Worm (Caenorhabditis elegans) whole organism, L3 larva: ENCODE results near the gene E02H1.5.

Experiments
- ama-1 ChIP-seq: fragments of 150-350 bp; optimal IDR thresholded peaks from 2 replicates; lab custom pipeline; 2018
- daf-12 ChIP-seq: fragments of 150-350 bp; optimal IDR thresholded peaks from 2 replicates; lab custom pipeline; 2014; ENCODE audit warnings: missing biosample characterization, missing genetic modification reagents, missing genetic modification characterization
- fkh-10 ChIP-seq: sonication (generic microtip); optimal IDR thresholded peaks from 2 replicates; lab custom pipeline; 2017; ENCODE audit warnings: missing biosample characterization, missing genetic modification reagents, missing genetic modification characterization
- fos-1 ChIP-seq: fragments of 150-350 bp; optimal IDR thresholded peaks from 2 replicates; lab custom pipeline; 2014; ENCODE audit warnings: missing biosample characterization, missing genetic modification characterization
- jun-1 ChIP-seq: fragments of 150-350 bp; optimal IDR thresholded peaks from 2 replicates; lab custom pipeline; 2014; ENCODE audit warnings: missing biosample characterization, missing genetic modification reagents, missing genetic modification characterization
- mdl-1 ChIP-seq: fragments of 150-350 bp; optimal IDR thresholded peaks from 2 replicates; lab custom pipeline; 2014; ENCODE audit warnings: missing biosample characterization, missing genetic modification characterization
- nfya-1 ChIP-seq: sonication (generic microtip); optimal IDR thresholded peaks from 2 replicates; lab custom pipeline; 2017; ENCODE audit warnings: missing genetic modification characterization, mild to moderate bottlenecking, missing compliant biosample characterization, antibody characterized with exemption, moderate library complexity; ENCODE audit not compliant: insufficient read depth
- nhr-11 ChIP-seq: fragments of 150-350 bp; optimal IDR thresholded peaks from 2 replicates; lab custom pipeline; 2014; ENCODE audit warnings: missing biosample characterization, missing genetic modification characterization
- nhr-28 ChIP-seq: fragments of 150-350 bp; optimal IDR thresholded peaks from 2 replicates; lab custom pipeline; 2014; ENCODE audit warnings: missing biosample characterization, missing genetic modification characterization
- nhr-76 ChIP-seq: fragments of 150-350 bp; sonication (generic microtip); optimal IDR thresholded peaks from 5 replicates; lab custom pipeline; 2014; ENCODE audit warnings: missing biosample characterization, missing genetic modification characterization
- nhr-77 ChIP-seq: fragments of 150-350 bp; optimal IDR thresholded peaks from 2 replicates; lab custom pipeline; 2014; ENCODE audit warnings: missing biosample characterization, missing genetic modification characterization
- skn-1 ChIP-seq: fragments of 150-350 bp; optimal IDR thresholded peaks from 2 replicates; lab custom pipeline; 2014; ENCODE audit warnings: missing biosample characterization, missing genetic modification characterization
- unc-39 ChIP-seq: sonication (generic microtip); optimal IDR thresholded peaks from 4 replicates; lab custom pipeline; 2017; ENCODE audit warnings: missing biosample characterization, missing genetic modification characterization
- unc-62 ChIP-seq: fragments of 150-350 bp; sonication (generic microtip); optimal IDR thresholded peaks from 4 replicates; lab custom pipeline; 2014; ENCODE audit warnings: missing biosample characterization, missing genetic modification reagents, missing genetic modification characterization

ce11 chrII:9556582-9556981 lies 38.4 kb upstream of the E02H1.5 start:
- no peak for TF ChIP-seq nhr-76 (tag; lab: Kevin White, UChicago)
- TF ChIP-seq nhr-28 (tag; lab: Kevin White, UChicago): no peak
- no peak for TF ChIP-seq nfya-1 (tag; lab: Kevin White, UChicago)
- no peak for TF ChIP-seq nhr-11 (tag; lab: Kevin White, UChicago)
- no peak for TF ChIP-seq ama-1 (lab: Kevin White, UChicago)
- TF ChIP-seq daf-12 (tag; lab: Kevin White, UChicago): no peak
- TF ChIP-seq unc-39 (tag; lab: Kevin White, UChicago): no peak
- no peak for TF ChIP-seq unc-62
- TF ChIP-seq fkh-10: no peak
- no peak for TF ChIP-seq nhr-77
- no peak for TF ChIP-seq fos-1 (tag; lab: Kevin White, UChicago)
- TF ChIP-seq mdl-1 (tag; lab: Kevin White, UChicago): no peak
- TF ChIP-seq skn-1 (tag; lab: Kevin White, UChicago): no peak
- no peak for TF ChIP-seq jun-1 (tag; lab: Kevin White, UChicago)
